Worm (Caenorhabditis elegans) whole organism, L4/young adult: ENCODE measurements around the gene F14F3.4.

Source experiments
- W03F9.2 ChIP-seq: fragments of 150-350 bp; optimal IDR thresholded peaks from 2 replicates; lab custom pipeline; 2014; ENCODE audit warnings: missing biosample characterization, missing genetic modification characterization
- dao-5 ChIP-seq: sonication (generic microtip); optimal IDR thresholded peaks from 2 replicates; lab custom pipeline; 2016; ENCODE audit warnings: missing genotype, missing genetic modification characterization, moderate library complexity, missing compliant biosample characterization
- him-1 ChIP-seq: sonication (generic microtip); optimal IDR thresholded peaks from 2 replicates; lab custom pipeline; 2016; ENCODE audit warnings: missing genotype, missing genetic modification reagents, missing genetic modification characterization, missing compliant biosample characterization

The F14F3.4 gene

DNA sequence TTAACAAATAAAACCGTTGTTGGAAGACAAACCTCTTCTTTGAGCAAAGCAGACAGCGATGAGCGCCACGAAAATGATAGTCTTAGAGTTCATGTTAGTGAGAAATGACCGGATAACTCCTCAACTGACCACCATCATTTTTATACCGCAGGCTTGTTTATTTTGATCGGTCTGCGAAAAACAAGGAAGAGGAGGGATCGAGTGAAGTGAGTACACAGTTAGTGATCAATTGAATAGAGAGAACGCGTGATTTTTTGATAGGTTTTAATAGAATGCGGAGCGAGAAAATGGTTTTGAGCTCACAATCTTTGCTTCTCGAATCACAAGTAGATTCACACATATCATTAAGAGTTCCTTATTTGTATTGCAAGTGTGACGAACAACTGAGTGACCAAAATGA is at the start of gene F14F3.4:
Gene F14F3.4, minus strand, starts transcription at position 101 of the 400 bp plus-strand sequence.
- TF ChIP-seq dao-5 (tag; lab: Kevin White, UChicago) (no peak), W03F9.2 (tag; lab: Kevin White, UChicago) (no peak), him-1 (no peak)

DNA sequence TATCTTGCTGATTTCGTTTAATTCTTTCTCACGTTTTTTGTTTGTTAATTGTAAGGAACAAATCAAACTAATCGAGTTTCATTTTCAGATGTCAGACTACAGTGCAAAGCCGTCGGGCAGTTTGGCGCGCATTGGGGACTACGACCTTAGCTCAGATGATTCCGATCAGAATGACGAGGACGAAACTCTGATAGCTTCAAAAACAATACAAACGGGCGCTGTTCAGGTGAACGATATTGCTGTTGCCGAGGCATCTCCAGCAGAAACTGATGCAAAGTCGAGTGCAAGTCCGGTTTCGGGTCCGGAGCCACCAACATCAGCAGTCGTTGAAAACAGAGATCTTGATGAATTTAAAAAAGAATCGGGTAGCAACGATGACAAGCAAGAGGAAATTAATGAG is 48.0 kb upstream of the F14F3.4 start, which contains the start of gene bet-2:
Gene bet-2, plus strand, starts transcription at position 89 of the 400 bp plus-strand sequence.
- TF ChIP-seq W03F9.2 (tag; lab: Kevin White, UChicago) (no peak), dao-5 (tag; lab: Kevin White, UChicago) (no peak), him-1 (no peak)

DNA sequence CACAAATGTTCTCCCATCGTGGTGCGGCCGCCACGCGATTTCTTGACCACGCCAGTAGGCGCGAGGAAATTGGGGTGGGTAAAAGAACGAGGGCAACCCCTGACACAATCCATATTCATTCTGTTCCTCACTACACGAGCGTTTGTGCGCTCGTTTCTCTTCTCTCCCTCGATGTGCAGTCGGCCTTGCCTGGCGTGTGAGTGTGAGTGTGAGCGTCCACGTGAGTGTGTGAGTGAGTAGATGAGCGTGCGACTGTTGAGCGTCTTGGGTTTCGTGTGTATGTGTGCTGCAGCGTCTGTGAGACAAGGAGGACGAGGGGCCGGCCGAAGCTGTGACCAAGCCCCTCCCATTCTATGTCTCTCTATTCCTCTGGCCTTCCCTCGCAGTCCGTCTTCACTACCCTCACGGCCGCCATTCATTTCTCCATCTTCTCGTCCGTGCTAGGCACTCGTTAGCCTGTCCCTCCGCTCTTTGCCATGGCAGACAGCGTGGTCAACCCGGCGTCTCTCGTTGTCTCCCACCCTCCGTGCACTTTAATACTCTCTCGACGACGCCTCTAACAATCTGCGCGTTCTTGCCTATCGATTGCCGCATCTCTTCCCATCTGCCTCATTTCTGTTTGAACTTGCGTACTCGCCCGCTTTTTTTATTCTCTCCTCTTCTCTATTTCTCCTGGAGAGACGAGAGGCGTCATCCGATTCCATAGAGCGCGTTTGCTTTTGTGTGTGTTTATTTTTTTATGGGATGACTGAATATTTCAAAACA is 47.4 kb upstream of the F14F3.4 start:
- peak; percentile 82 for TF ChIP-seq W03F9.2 (tag; lab: Kevin White, UChicago)
- peak; percentile 94 for TF ChIP-seq him-1
- peak; percentile 7 for TF ChIP-seq dao-5 (tag; lab: Kevin White, UChicago)

DNA sequence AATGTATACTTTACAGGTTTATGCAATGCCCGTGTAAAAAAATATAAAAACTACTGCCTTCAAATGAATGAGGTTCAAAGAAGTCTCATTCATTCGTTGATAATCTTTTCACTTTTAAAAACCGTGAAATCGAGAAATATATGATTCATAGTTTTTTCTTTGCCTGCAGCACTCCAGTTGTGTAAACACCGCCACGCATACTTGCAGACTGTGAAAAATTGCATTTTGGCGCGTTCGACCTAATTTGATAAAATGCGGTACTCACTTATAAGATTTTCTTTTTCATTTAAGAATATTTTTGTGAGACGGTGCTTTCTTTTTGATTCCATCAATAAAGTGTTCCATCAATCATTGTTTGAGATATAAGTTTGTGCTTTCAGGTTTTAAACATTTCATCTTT is 45.6 kb upstream of the F14F3.4 start:
- TF ChIP-seq W03F9.2 (tag; lab: Kevin White, UChicago), result no peak
- no peak for TF ChIP-seq him-1
- no peak for TF ChIP-seq dao-5 (tag; lab: Kevin White, UChicago)

DNA sequence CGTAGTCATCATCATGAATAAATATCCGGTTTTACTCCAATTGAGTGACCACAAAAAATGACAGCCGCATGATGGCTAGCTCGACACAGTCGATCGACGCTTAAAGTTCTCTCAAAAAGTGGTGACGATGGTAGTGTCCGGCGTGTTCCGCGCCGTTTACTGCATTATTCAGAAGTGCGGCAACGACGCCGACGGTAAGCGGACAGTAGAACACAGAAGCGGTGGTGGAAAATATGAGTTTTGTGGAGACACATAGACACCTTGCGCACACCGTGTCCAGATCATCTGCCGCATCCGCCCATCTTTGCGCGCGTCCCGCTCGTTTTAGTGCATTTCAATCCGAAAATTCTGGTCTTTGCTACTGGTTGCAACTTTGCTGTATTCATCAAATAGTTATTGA is 38.0 kb upstream of the F14F3.4 start, which contains the start of gene F59F5.7:
Gene F59F5.7, plus strand, starts transcription at position 301 of the 400 bp plus-strand sequence.
- TF ChIP-seq dao-5 (tag; lab: Kevin White, UChicago) (no peak), him-1 (no peak), W03F9.2 (tag; lab: Kevin White, UChicago) (no peak)

DNA sequence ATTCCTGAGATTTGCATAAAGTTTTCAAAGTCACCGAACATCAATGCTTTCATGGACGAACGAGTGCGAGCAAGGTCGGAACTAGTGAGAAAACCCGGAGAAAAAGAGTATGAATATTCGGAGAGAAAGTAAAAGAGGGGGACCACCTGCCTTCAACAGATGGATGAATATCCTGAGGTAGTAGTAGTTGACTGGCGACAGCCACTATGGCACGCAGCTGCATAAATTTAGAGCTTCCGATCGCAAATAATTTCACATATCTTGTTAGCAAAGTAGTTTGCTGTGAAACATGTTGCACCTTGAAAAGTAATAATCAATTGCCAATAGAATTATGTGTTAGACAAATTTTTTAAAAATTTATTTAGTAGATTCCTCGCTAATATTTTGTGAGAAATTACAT is 35.6 kb upstream of the F14F3.4 start:
- TF ChIP-seq dao-5 (tag; lab: Kevin White, UChicago), result no peak
- TF ChIP-seq him-1, result no peak
- TF ChIP-seq W03F9.2 (tag; lab: Kevin White, UChicago), result no peak

DNA sequence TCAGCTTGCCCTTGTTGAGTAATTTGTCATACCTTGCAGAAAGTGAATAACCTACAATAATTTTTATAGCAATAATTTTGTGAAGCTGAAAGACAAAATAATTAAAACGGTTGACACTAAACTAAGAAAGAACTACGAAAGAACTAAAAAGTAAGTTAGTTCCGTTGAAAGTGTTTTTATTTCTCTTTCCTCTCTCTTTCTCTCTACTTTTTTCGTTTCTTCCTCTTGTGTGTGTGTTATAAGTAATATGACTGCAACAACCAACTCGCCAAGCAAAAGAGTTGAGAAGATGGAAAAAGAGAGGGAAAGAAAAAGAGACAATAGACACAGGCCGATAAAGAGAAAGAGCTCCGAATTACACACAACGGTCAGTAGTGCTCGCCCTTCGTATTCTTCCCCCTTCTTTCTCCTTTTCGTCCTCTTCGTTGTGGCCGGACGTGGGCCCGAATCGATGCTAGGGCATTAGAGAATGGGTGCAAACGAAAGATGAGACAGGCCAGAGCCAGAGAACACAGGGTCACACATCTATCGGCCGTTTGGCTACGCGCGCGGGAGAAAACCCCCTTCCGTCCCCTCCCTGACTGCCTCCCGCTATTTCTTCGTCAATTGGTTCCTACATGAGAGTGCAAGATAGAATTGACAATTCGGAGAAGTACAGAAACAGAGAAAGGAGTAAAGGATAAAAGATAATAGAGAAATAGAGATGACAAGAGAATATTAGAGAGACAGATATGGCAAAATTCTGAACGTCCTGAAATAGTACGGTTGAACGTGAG is 34.2 kb upstream of the F14F3.4 start, which contains the start of gene syd-2:
Gene syd-2, minus strand, starts transcription at position 51 of the 776 bp plus-strand sequence.
- no peak for TF ChIP-seq W03F9.2 (tag; lab: Kevin White, UChicago)
- TF ChIP-seq him-1, result peak; percentile 87
- TF ChIP-seq dao-5 (tag; lab: Kevin White, UChicago), result peak; percentile 6

DNA sequence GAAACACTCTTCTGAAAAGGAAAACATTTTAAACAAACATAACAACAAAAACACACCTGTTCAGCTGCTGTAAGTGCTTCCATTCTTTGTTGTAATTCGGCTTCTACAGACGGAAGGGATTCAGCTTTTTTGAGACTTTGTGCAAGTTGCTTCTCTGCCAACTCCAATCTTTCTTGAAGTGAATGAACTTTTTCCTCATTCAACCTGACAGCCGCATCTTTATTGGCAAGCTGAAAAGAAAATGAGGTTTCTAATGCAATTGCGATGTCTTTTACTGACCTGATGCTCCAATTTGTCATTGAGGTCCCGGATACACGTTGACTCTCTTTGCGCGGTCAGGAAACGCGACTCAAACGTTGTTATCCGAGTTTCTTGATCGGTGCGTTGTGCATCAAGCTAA is 31.8 kb upstream of the F14F3.4 start:
- no peak for TF ChIP-seq him-1
- TF ChIP-seq W03F9.2 (tag; lab: Kevin White, UChicago), result no peak
- no peak for TF ChIP-seq dao-5 (tag; lab: Kevin White, UChicago)

DNA sequence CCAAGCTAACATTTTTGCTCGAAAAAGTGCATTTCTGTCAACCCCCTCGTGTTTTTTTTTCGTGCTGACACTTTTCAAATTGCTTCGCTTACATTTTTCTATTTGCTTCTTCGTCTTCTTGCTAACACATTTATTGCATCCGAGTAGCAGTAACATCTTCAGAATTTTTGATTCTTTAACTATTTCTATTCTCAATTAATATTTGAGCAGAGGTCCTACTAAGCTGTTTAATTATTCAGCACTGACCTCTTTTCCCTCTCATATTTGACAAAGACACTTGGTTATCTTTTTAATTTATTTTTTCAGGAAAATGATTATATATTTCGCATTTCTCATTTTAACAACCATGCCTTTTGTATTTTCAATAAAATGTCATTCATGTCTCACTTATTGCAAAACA is 24.5 kb upstream of the F14F3.4 start, which contains the start of gene F59F5.5:
Gene F59F5.5, plus strand, starts transcription at position 301 of the 400 bp plus-strand sequence.
- TF ChIP-seq W03F9.2 (tag; lab: Kevin White, UChicago) (no peak), dao-5 (tag; lab: Kevin White, UChicago) (no peak)

DNA sequence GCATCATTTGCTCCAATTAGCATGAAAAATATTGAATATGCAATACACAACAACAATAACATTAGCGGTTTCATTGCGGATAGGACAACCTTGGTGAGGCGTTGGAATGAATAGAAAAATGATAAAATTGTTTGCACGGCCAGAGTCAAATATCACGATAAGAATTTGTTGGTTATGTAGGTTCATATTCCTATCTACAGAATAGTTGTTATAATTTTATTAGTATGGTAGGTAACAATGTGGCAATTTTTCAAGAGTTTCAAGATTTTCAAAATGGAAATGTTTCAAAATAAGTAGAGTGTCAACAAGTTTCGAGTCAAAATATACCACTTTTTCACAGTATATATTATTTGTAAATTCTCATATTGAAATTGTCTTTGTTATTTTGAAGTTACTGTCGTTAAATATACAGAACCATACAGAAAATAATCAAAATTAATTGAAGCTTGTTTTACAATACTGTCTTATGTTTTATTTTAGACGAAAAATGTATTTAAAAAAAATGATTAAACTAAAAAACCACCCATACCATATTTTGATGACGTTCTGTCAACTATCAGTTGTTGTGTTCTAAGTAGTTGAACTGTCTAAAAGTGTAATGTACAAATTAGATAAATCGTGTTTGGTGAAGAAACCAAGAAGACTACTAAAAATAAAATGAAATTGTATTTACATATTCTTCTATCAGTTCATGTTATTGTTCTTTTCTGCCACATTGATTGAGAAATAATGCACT is 21.3 kb upstream of the F14F3.4 start, which contains the start of the genes F59F5.3 and F59F5.4:
Gene F59F5.3, minus strand, starts transcription at position 101 of the 736 bp plus-strand sequence.
Gene F59F5.4, plus strand, starts transcription at position 686 of the 736 bp plus-strand sequence.
- TF ChIP-seq dao-5 (tag; lab: Kevin White, UChicago) (no peak), him-1 (no peak), W03F9.2 (tag; lab: Kevin White, UChicago) (no peak)

DNA sequence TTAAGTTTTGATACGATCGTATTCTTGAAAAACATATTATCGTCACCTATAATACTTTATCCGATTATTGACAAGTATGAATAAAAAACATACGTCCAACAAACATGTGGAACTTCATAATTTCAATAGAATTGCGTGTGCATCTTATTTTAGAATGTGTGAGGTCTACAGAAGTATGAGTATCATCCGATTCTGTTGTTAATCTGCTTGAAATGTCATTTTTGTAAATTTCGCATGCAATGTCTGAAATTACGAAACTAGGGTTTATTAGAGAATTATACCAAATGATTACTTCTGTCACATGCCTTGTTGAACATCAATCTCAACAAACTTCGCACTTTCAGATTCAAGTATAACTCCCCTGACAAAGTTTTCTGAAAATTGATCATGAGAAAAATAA is 20.6 kb upstream of the F14F3.4 start:
- TF ChIP-seq dao-5 (tag; lab: Kevin White, UChicago) (no peak), W03F9.2 (tag; lab: Kevin White, UChicago) (no peak), him-1 (no peak)

DNA sequence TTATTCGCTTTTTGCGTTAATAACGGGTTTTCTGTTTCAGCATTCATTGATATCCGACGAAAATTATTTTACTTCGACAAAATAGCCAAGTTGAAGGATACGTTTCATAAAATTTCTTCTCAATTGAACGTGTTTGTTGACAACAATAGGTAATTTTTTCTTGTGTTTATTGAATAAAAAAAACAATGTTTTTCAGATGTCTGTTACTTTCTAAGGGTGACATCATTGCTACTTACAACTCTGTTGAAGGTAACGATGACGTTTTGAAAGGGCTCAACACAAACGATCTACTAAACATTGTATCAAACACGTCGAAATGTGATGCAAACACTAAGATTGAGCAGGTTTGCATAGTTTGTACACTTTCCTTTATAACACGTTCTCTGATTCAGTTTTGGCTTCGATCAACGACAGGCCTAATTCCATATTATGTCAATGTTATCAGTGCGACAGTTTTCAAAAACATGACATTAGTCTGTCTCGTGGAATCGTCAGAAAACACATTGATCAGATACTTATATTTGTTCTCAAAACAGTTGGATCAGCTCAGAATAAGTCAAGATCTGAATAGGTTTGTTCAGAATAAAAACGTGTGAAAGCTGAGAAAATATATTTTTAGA is 13.5 kb upstream of the F14F3.4 start:
- TF ChIP-seq W03F9.2 (tag; lab: Kevin White, UChicago) (no peak), him-1 (no peak), dao-5 (tag; lab: Kevin White, UChicago) (no peak)

DNA sequence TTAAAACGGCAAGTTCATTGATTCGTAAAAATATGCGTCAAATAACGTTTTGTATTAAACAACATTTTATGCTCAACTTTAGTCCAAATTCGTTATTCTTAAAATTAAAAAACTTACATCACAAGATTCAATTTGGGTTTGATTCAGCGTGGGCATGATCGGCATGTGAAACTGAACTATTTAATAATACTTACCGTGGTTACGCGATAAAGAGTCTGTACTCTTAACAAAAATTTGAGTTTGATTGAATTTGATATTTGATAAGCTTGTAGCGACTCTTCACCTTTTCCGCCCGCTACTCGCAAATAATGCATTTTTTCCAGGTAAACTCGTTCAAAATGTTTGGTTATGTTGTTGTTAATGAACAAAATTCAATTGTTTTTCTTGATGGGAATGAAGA is 12.2 kb upstream of the F14F3.4 start, which contains the start of gene glo-3:
Gene glo-3, plus strand, starts transcription at position 253 of the 400 bp plus-strand sequence.
- TF ChIP-seq W03F9.2 (tag; lab: Kevin White, UChicago) (no peak), dao-5 (tag; lab: Kevin White, UChicago) (no peak), him-1 (no peak)
